Worm (Caenorhabditis elegans): ENCODE results near the gene pak-2.
A peak's percentile ranks its signal among the peaks of the same experiment; 100 is the strongest.

ce11 chrV:11043767-11044166, 4.5 kb upstream of the pak-2 start, which contains the start of gene C45B11.6:
- TF ChIP-seq elt-3 (tag; optimal IDR thresholded peaks at IDR 0.05) (no peak), fos-1 (tag; optimal IDR thresholded peaks at IDR 0.05) (no peak), skn-1 (tag; optimal IDR thresholded peaks at IDR 0.05) (no peak), nhr-237 (tag; optimal IDR thresholded peaks at IDR 0.05) (no peak), nhr-76 (tag; optimal IDR thresholded peaks at IDR 0.05) (no peak), sea-2 (GFP tag; optimal IDR thresholded peaks at IDR 0.05) (no peak), nhr-28 (tag; optimal IDR thresholded peaks at IDR 0.05) (no peak), ama-1 (optimal IDR thresholded peaks at IDR 0.05) (no peak), nhr-12 (tag; optimal IDR thresholded peaks at IDR 0.05) (no peak), pha-4 (tag; optimal IDR thresholded peaks at IDR 0.05) (peak; percentile 68), fkh-10 (GFP tag; optimal IDR thresholded peaks at IDR 0.05) (no peak), lin-15B (tag; optimal IDR thresholded peaks at IDR 0.05) (no peak)

Data from whole organism, L3 larva.